Fruit fly (Drosophila melanogaster) whole organism, prepupa: ENCODE results near the gene DCTN6-p27.

ENCODE experiments used
- Blimp-1 ChIP-seq: fragments of 200-800 bp; sonication (Bioruptor generic); optimal IDR thresholded peaks from 3 replicates; lab custom pipeline; 2017; ENCODE audit warnings: missing biosample characterization, missing genetic modification characterization, mild to moderate bottlenecking, moderate library complexity, missing genetic modification reagents
- CG10631 ChIP-seq: fragments of 200-800 bp; sonication (Bioruptor generic); optimal IDR thresholded peaks from 2 replicates; lab custom pipeline; 2016; ENCODE audit warnings: missing biosample characterization, missing genetic modification characterization
- CG10669 ChIP-seq: fragments of 200-800 bp; sonication (Bioruptor generic); optimal IDR thresholded peaks from 3 replicates; lab custom pipeline; 2018; ENCODE audit warnings: missing biosample characterization, mild to moderate bottlenecking, missing genetic modification characterization, moderate library complexity
- CG11294 ChIP-seq: fragments of 200-800 bp; sonication (Bioruptor generic); IDR thresholded peaks from 2 replicates; pipeline ENCODE4 v1.3.6; 2022; ENCODE audit warnings: missing biosample characterization, missing genetic modification characterization
- CG11762 ChIP-seq: fragments of 200-800 bp; sonication (Bioruptor generic); optimal IDR thresholded peaks from 3 replicates; lab custom pipeline; 2016; ENCODE audit warnings: missing biosample characterization, missing genetic modification characterization; ENCODE audit not compliant: insufficient read depth
- CG11902 ChIP-seq: fragments of 200-800 bp; sonication (Bioruptor generic); optimal IDR thresholded peaks from 3 replicates; lab custom pipeline; 2016; ENCODE audit warnings: missing biosample characterization, missing genetic modification characterization
- CG1621 ChIP-seq: fragments of 200-800 bp; sonication (Bioruptor generic); optimal IDR thresholded peaks from 3 replicates; lab custom pipeline; 2018; ENCODE audit warnings: missing biosample characterization, mild to moderate bottlenecking, missing genetic modification characterization
- CG16779 ChIP-seq: fragments of 200-800 bp; sonication (Bioruptor generic); optimal IDR thresholded peaks from 3 replicates; lab custom pipeline; 2017; ENCODE audit warnings: missing biosample characterization, mild to moderate bottlenecking, missing genetic modification characterization
- CG3032 ChIP-seq: fragments of 200-800 bp; optimal IDR thresholded peaks from 2 replicates; lab custom pipeline; 2019; ENCODE audit warnings: missing biosample characterization, mild to moderate bottlenecking, missing genetic modification characterization, moderate library complexity
- CG31627 ChIP-seq: fragments of 200-800 bp; sonication (Bioruptor generic); optimal IDR thresholded peaks from 3 replicates; lab custom pipeline; 2016; ENCODE audit warnings: missing biosample characterization, missing genetic modification characterization
- CG4318 ChIP-seq: fragments of 200-800 bp; sonication (Bioruptor generic); optimal IDR thresholded peaks from 3 replicates; lab custom pipeline; 2017; ENCODE audit warnings: missing biosample characterization, mild to moderate bottlenecking, missing genetic modification characterization
- CG6163 ChIP-seq: fragments of 200-800 bp; sonication (Bioruptor generic); IDR thresholded peaks from 3 replicates; pipeline ENCODE4 v1.3.6; 2022; ENCODE audit warnings: missing biosample characterization, missing genetic modification characterization
- CG6276 ChIP-seq: fragments of 200-800 bp; sonication (Bioruptor generic); optimal IDR thresholded peaks from 2 replicates; lab custom pipeline; 2017; ENCODE audit warnings: missing biosample characterization, mild to moderate bottlenecking, missing genetic modification characterization
- CG6792 ChIP-seq: fragments of 200-800 bp; sonication (Bioruptor generic); optimal IDR thresholded peaks from 3 replicates; lab custom pipeline; 2016; ENCODE audit warnings: missing biosample characterization, missing genetic modification characterization
- CG6854 ChIP-seq: fragments of 200-800 bp; sonication (Bioruptor generic); optimal IDR thresholded peaks from 2 replicates; lab custom pipeline; 2017; ENCODE audit warnings: missing biosample characterization, mild to moderate bottlenecking, missing genetic modification characterization
- CG7368 ChIP-seq: fragments of 200-800 bp; sonication (Bioruptor generic); optimal IDR thresholded peaks from 3 replicates; lab custom pipeline; 2016; ENCODE audit warnings: missing biosample characterization, missing genetic modification characterization
- CG8319 ChIP-seq: fragments of 200-800 bp; sonication (Bioruptor generic); optimal IDR thresholded peaks from 3 replicates; lab custom pipeline; 2016; ENCODE audit warnings: missing biosample characterization, missing genetic modification characterization
- CG8632 ChIP-seq: fragments of 200-800 bp; sonication (Bioruptor generic); optimal IDR thresholded peaks from 3 replicates; lab custom pipeline; 2016; ENCODE audit warnings: missing biosample characterization, missing genetic modification characterization
- CG9139 ChIP-seq: fragments of 200-800 bp; sonication (Bioruptor generic); optimal IDR thresholded peaks from 3 replicates; lab custom pipeline; 2017; ENCODE audit warnings: missing biosample characterization, mild to moderate bottlenecking, missing genetic modification characterization
- Eip75B ChIP-seq: fragments of 200-800 bp; sonication (Bioruptor generic); optimal IDR thresholded peaks from 3 replicates; lab custom pipeline; 2016; ENCODE audit warnings: missing biosample characterization, missing genetic modification characterization
- Eip78C ChIP-seq: fragments of 200-800 bp; sonication (Bioruptor generic); peaks from one replicate; lab custom pipeline; 2016; ENCODE audit warnings: missing biosample characterization, missing genetic modification characterization
- Eip93F ChIP-seq: fragments of 200-800 bp; sonication (Bioruptor generic); optimal IDR thresholded peaks from 2 replicates; lab custom pipeline; 2016; ENCODE audit warnings: missing biosample characterization, mild to moderate bottlenecking, missing genetic modification characterization
- Ets21C ChIP-seq: fragments of 200-800 bp; sonication (Bioruptor generic); optimal IDR thresholded peaks from 3 replicates; lab custom pipeline; 2016; ENCODE audit warnings: missing biosample characterization, missing genetic modification characterization
- Ets96B ChIP-seq: fragments of 200-800 bp; optimal IDR thresholded peaks from 2 replicates; lab custom pipeline; 2019; ENCODE audit warnings: missing biosample characterization, mild to moderate bottlenecking, missing genetic modification characterization, moderate library complexity
- Gug ChIP-seq: fragments of 200-800 bp; sonication (Bioruptor generic); IDR thresholded peaks from 2 replicates; pipeline ENCODE4 v1.3.6; 2022; ENCODE audit warnings: missing biosample characterization, missing genetic modification characterization
- Hr39 ChIP-seq: fragments of 200-800 bp; sonication (Bioruptor generic); optimal IDR thresholded peaks from 2 replicates; lab custom pipeline; 2016; ENCODE audit warnings: missing biosample characterization, missing genetic modification characterization
- Lpt ChIP-seq: fragments of 200-800 bp; sonication (Bioruptor generic); optimal IDR thresholded peaks from 3 replicates; lab custom pipeline; 2016; ENCODE audit warnings: missing biosample characterization, missing genetic modification characterization
- OdsH ChIP-seq: fragments of 200-800 bp; sonication (Bioruptor generic); optimal IDR thresholded peaks from 3 replicates; lab custom pipeline; 2016; ENCODE audit warnings: missing biosample characterization, missing genetic modification characterization
- Smox ChIP-seq: fragments of 200-800 bp; sonication (Bioruptor generic); optimal IDR thresholded peaks from 3 replicates; lab custom pipeline; 2016; ENCODE audit warnings: missing biosample characterization, missing genetic modification characterization
- Sox102F ChIP-seq: fragments of 200-800 bp; sonication (Bioruptor generic); optimal IDR thresholded peaks from 2 replicates; lab custom pipeline; 2016; ENCODE audit warnings: missing biosample characterization, mild to moderate bottlenecking, missing genetic modification characterization
- Sox14 ChIP-seq: fragments of 200-800 bp; sonication (Bioruptor generic); optimal IDR thresholded peaks from 3 replicates; lab custom pipeline; 2016; ENCODE audit warnings: missing biosample characterization, missing genetic modification characterization
- Sox15 ChIP-seq: fragments of 200-800 bp; sonication (Bioruptor generic); optimal IDR thresholded peaks from 3 replicates; lab custom pipeline; 2016; ENCODE audit warnings: missing biosample characterization, missing genetic modification characterization
- achi ChIP-seq: fragments of 200-800 bp; sonication (Bioruptor generic); optimal IDR thresholded peaks from 3 replicates; lab custom pipeline; 2016; ENCODE audit warnings: missing biosample characterization, missing genetic modification characterization
- acj6 ChIP-seq: fragments of 200-800 bp; sonication (Bioruptor generic); optimal IDR thresholded peaks from 3 replicates; lab custom pipeline; 2016; ENCODE audit warnings: missing biosample characterization, missing genetic modification characterization
- dsx ChIP-seq: fragments of 200-800 bp; optimal IDR thresholded peaks from 3 replicates; lab custom pipeline; 2019; ENCODE audit warnings: missing biosample characterization, mild to moderate bottlenecking, missing genetic modification characterization, moderate library complexity; ENCODE audit not compliant: poor library complexity, severe bottlenecking
- esn ChIP-seq: fragments of 200-800 bp; sonication (Bioruptor generic); optimal IDR thresholded peaks from 2 replicates; lab custom pipeline; 2016; ENCODE audit warnings: missing biosample characterization, mild to moderate bottlenecking, missing genetic modification characterization, moderate library complexity
- fkh ChIP-seq: fragments of 200-800 bp; sonication (Bioruptor generic); optimal IDR thresholded peaks from 3 replicates; lab custom pipeline; 2017; ENCODE audit warnings: missing biosample characterization, mild to moderate bottlenecking, missing genetic modification characterization, moderate library complexity
- net ChIP-seq: fragments of 200-800 bp; sonication (Bioruptor generic); optimal IDR thresholded peaks from 3 replicates; lab custom pipeline; 2016; ENCODE audit warnings: missing biosample characterization, missing genetic modification characterization
- pdm3 ChIP-seq: fragments of 200-800 bp; sonication (Bioruptor generic); optimal IDR thresholded peaks from 3 replicates; lab custom pipeline; 2016; ENCODE audit warnings: missing biosample characterization, missing genetic modification characterization
- spab ChIP-seq: fragments of 200-800 bp; sonication (Bioruptor generic); optimal IDR thresholded peaks from 2 replicates; lab custom pipeline; 2017; ENCODE audit warnings: missing biosample characterization, mild to moderate bottlenecking, missing genetic modification characterization, missing genetic modification reagents
- topi ChIP-seq: fragments of 200-800 bp; sonication (Bioruptor generic); optimal IDR thresholded peaks from 3 replicates; lab custom pipeline; 2016; ENCODE audit warnings: missing biosample characterization, missing genetic modification characterization
- vri ChIP-seq: fragments of 200-800 bp; sonication (Bioruptor generic); optimal IDR thresholded peaks from 3 replicates; lab custom pipeline; 2016; ENCODE audit warnings: missing biosample characterization, mild to moderate bottlenecking, missing genetic modification characterization

Gene DCTN6-p27

DNA sequence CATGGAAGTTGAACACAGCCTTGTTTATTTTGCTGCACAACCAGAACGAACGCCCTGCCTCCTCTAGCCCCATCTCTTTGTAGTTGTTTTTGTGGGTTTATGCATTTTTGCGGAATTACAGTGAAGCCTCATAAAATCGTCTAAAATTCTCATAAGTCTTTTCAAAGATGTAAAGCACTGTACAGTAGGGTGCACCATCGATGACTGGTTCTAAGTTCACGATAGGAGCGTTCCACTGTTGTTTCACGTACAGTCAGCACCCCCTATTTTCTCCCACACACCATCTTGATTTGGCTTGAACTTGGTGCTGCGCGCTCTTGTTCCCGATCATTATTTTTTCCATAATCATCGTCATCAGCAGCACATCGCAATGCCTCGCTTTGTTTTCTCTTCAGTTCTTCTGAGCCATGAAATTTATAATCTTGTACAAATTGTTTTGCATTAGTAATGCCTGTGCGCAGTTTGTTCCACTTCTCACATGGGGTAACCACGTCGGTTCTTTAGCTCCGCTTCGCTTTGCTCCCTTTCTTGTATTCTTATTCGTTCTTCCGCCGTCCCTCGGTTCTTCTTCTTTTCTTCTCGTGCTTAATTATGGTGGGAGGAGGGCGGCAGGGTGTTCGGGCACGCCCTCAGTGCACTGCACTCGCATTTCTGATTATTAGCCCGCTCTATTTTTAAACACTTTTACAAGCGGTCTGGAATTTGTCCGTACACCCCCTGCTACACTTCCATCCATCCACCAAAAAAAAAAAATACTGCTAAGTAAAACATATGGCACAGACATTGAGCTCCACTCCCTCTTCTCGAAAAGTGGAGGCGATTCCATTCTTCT, 31.2 kb downstream of the DCTN6-p27 start (continued):
- TF ChIP-seq CG8632 (GFP tag; lab: Kevin White, UChicago) (no peak), topi (no peak), CG4318 (GFP tag; lab: Kevin White, UChicago) (no peak), Eip93F (no peak), Eip75B (GFP tag; lab: Kevin White, UChicago) (no peak), Sox15 (GFP tag; lab: Kevin White, UChicago) (no peak), Blimp-1 (GFP tag; lab: Kevin White, UChicago) (no peak), Ets96B (tag; lab: Kevin White, UChicago) (no peak), CG6276 (GFP tag; lab: Kevin White, UChicago) (no peak), dsx (GFP tag; lab: Kevin White, UChicago) (no peak), achi (GFP tag; lab: Kevin White, UChicago) (no peak), CG10669 (no peak), Gug (GFP tag; lab: Robert Waterston, UW) (no peak), CG8319 (no peak), CG6792 (GFP tag; lab: Kevin White, UChicago) (no peak), Sox102F (GFP tag; lab: Kevin White, UChicago) (no peak), CG9139 (GFP tag; lab: Kevin White, UChicago) (no peak), vri (GFP tag; lab: Kevin White, UChicago) (no peak), CG3032 (tag; lab: Kevin White, UChicago) (no peak), acj6 (GFP tag; lab: Kevin White, UChicago) (no peak), fkh (GFP tag; lab: Kevin White, UChicago) (no peak), net (GFP tag; lab: Kevin White, UChicago) (no peak), Eip78C (GFP tag; lab: Kevin White, UChicago) (peak; percentile 40), spab (no peak), CG7368 (GFP tag; lab: Kevin White, UChicago) (no peak), CG10631 (GFP tag; lab: Kevin White, UChicago) (no peak)

DNA sequence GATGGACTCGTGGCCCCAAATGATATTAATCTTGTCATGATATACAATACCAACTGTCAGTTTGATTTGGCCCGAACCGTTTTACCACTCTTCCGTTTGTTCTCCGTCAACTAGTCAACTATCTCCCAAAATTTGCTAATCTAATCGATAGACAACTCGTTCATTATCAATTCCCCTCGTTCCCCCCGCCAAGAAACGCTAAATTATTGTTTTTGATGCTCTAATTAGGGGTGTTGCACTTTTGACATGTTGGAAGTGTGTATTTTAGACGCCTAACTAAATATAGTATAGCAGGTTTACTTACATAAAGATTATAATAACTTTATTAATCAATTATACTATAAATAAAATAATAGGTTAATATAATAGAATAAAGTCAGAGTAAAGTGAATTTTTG, 31.9 kb downstream of the DCTN6-p27 start:
- TF ChIP-seq CG16779 (tag; lab: Kevin White, UChicago) (no peak), net (GFP tag; lab: Kevin White, UChicago) (no peak), Eip78C (GFP tag; lab: Kevin White, UChicago) (no peak)

DNA sequence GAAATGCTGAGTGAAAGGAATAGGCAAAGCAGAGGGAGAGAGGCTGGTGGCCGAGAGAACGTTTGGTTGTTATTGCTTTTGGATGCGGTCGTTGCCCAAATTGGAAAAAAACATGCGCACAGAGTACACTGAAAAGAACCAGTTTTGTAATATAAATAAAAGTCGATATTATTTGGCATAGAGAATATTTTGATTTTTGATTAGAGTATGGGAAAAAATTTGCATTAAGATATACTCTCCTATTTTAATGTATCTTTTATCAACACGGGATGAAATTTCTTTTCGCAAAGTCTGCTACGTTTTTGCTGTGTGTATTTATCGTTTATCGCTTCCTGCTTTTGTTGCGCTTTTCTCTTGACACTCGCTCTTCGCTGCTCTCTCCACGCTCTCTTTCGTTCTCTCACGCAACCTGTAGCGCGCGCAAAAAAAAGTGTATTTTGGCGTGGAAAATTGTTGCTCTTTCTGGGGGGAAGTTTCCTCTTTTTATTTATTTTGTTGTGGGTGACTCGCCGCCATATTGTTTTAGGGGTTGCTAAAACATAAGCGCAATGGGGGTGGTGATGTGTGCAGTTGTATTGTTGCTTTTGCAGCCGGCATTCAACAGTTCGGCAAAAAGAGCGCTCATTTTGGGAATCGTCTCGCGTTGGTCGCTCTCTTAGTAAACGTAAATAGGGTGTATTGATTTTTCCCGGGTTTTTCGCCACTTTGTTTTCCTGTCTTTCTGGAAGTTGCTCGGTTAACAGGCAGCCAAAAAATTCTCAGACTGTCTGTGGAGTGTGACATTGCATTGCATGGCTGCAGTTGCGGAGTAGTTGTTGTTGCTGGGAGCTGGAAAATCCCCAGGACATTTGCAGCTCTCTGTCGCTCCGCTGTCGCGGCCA, 33.0 kb downstream of the DCTN6-p27 start:
- TF ChIP-seq acj6 (GFP tag; lab: Kevin White, UChicago) (peak; percentile 96), CG6276 (GFP tag; lab: Kevin White, UChicago) (peak; percentile 98), CG3032 (tag; lab: Kevin White, UChicago) (peak; percentile 90), Lpt (GFP tag; lab: Kevin White, UChicago) (peak; percentile 96), Sox14 (GFP tag; lab: Kevin White, UChicago) (peak; percentile 96), CG8319 (peak; percentile 92), CG11902 (GFP tag; lab: Kevin White, UChicago) (peak; percentile 83), CG11294 (peak; percentile 97), CG31627 (GFP tag; lab: Kevin White, UChicago) (peak; percentile 95), esn (GFP tag; lab: Kevin White, UChicago) (peak; percentile 97), CG11762 (GFP tag; lab: Kevin White, UChicago) (peak; percentile 94), CG4318 (GFP tag; lab: Kevin White, UChicago) (peak; percentile 95), OdsH (GFP tag; lab: Kevin White, UChicago) (peak; percentile 97), pdm3 (GFP tag; lab: Kevin White, UChicago) (peak; percentile 94), Smox (peak; percentile 97), CG10669 (peak; percentile 92), Hr39 (GFP tag; lab: Kevin White, UChicago) (peak; percentile 93), dsx (GFP tag; lab: Kevin White, UChicago) (peak; percentile 85), Eip78C (GFP tag; lab: Kevin White, UChicago) (peak; percentile 98), CG7368 (GFP tag; lab: Kevin White, UChicago) (peak; percentile 95), Ets21C (GFP tag; lab: Kevin White, UChicago) (peak; percentile 96), Ets96B (tag; lab: Kevin White, UChicago) (peak; percentile 92), CG6854 (GFP tag; lab: Kevin White, UChicago) (peak; percentile 89), Gug (GFP tag; lab: Robert Waterston, UW) (peak; percentile 97), CG6792 (GFP tag; lab: Kevin White, UChicago) (peak; percentile 94), CG1621 (peak; percentile 83), spab (peak; percentile 87), CG6163 (GFP tag; lab: Robert Waterston, UW) (peak; percentile 97)
